Fruit fly (Drosophila melanogaster): ENCODE measurements around the gene Mcm6.

Mcm6 gene

dm6 chrX:6678635-6679501 lies 4.7 kb downstream of the Mcm6 start, which contains the start of gene ND-ASHI (continued):
- TF ChIP-seq Lhr (GFP tag; optimal IDR thresholded peaks at IDR 0.05) (peak; percentile 79), CG3995 (GFP tag; optimal IDR thresholded peaks at IDR 0.05) (peak; percentile 68), Dad (GFP tag; optimal IDR thresholded peaks at IDR 0.05) (peak; percentile 90), CG10979 (tag; optimal IDR thresholded peaks at IDR 0.05) (peak; percentile 89), fd102C (GFP tag; optimal IDR thresholded peaks at IDR 0.05) (peak; percentile 15), D19B (GFP tag; optimal IDR thresholded peaks at IDR 0.05) (peak; percentile 91), CG18619 (GFP tag; optimal IDR thresholded peaks at IDR 0.05) (peak; percentile 93), CG30403 (GFP tag; optimal IDR thresholded peaks at IDR 0.05) (peak; percentile 93), Neu2 (GFP tag; optimal IDR thresholded peaks at IDR 0.05; ENCODE audit: borderline replicate concordance) (peak; percentile 43), pfk (GFP tag; optimal IDR thresholded peaks at IDR 0.05) (no peak), CG2712 (tag; optimal IDR thresholded peaks at IDR 0.05) (peak; percentile 91), Mad (GFP tag; optimal IDR thresholded peaks at IDR 0.05) (peak; percentile 89), twi (tag; optimal IDR thresholded peaks at IDR 0.05) (peak; percentile 73), knrl (GFP tag; IDR thresholded peaks at IDR 0.05; ENCODE audit: partially characterized antibody) (no peak), lov (optimal IDR thresholded peaks at IDR 0.05) (no peak), lov (GFP tag; IDR thresholded peaks at IDR 0.05) (peak; percentile 94), pnt (GFP tag; optimal IDR thresholded peaks at IDR 0.05) (peak; percentile 88), sc (optimal IDR thresholded peaks at IDR 0.05) (no peak), sc (GFP tag; optimal IDR thresholded peaks at IDR 0.05) (peak; percentile 82), tin (GFP tag; optimal IDR thresholded peaks at IDR 0.05) (peak; percentile 93), Stat92E (GFP tag; optimal IDR thresholded peaks at IDR 0.05) (no peak), CG2129 (GFP tag; IDR thresholded peaks at IDR 0.05; ENCODE audit: partially characterized antibody) (no peak), CG9817 (tag; optimal IDR thresholded peaks at IDR 0.05) (peak; percentile 95), pho (GFP tag; optimal IDR thresholded peaks at IDR 0.05) (peak; percentile 93), Side (GFP tag; optimal IDR thresholded peaks at IDR 0.05) (peak; percentile 87), GATAe (GFP tag; conservative IDR thresholded peaks at IDR 0.05) (peak; percentile 85), tio (GFP tag; optimal IDR thresholded peaks at IDR 0.05) (no peak), CG10431 (GFP tag; optimal IDR thresholded peaks at IDR 0.05) (peak; percentile 72), CG7786 (GFP tag; optimal IDR thresholded peaks at IDR 0.05) (peak; percentile 88), gce (GFP tag; IDR thresholded peaks at IDR 0.05) (peak; percentile 93), zfh2 (GFP tag; optimal IDR thresholded peaks at IDR 0.05) (peak; percentile 94), lola (GFP tag; optimal IDR thresholded peaks at IDR 0.05) (peak in 1 of 3 experiments; percentile 76), CG1647 (GFP tag; optimal IDR thresholded peaks at IDR 0.05) (peak; percentile 93), gro (GFP tag; optimal IDR thresholded peaks at IDR 0.05) (peak; percentile 97), Six4 (GFP tag; optimal IDR thresholded peaks at IDR 0.05) (peak; percentile 90), her (GFP tag; optimal IDR thresholded peaks at IDR 0.05) (peak; percentile 84), Camta (GFP tag; optimal IDR thresholded peaks at IDR 0.05) (peak; percentile 87), ac (GFP tag; optimal IDR thresholded peaks at IDR 0.05) (peak; percentile 74), p53 (GFP tag; optimal IDR thresholded peaks at IDR 0.05) (peak; percentile 48), CG3407 (GFP tag; optimal IDR thresholded peaks at IDR 0.05) (peak; percentile 84), luna (GFP tag; optimal IDR thresholded peaks at IDR 0.05) (peak; percentile 83), CG2889 (GFP tag; IDR thresholded peaks at IDR 0.05) (peak; percentile 91), CG12219 (GFP tag; optimal IDR thresholded peaks at IDR 0.05) (peak; percentile 95), CG6683 (GFP tag; optimal IDR thresholded peaks at IDR 0.05) (peak; percentile 88), Hey (tag; optimal IDR thresholded peaks at IDR 0.05) (no peak), rib (GFP tag; IDR thresholded peaks at IDR 0.05) (peak; percentile 96), Fer1 (GFP tag; optimal IDR thresholded peaks at IDR 0.05) (peak; percentile 96), CTCF (GFP tag; optimal IDR thresholded peaks at IDR 0.05) (peak; percentile 66), Dref (GFP tag; IDR thresholded peaks at IDR 0.05) (peak; percentile 45), Ravus (GFP tag; IDR thresholded peaks at IDR 0.05) (peak; percentile 85)
